Fruit fly (Drosophila melanogaster) ovary, adult (tissue): ENCODE data around the gene bmm.

Experiments used
- CG17801 ChIP-seq: fragments of 200-800 bp; optimal IDR thresholded peaks from 2 replicates; lab custom pipeline; 2019; ENCODE audit warnings: missing biosample characterization, mild to moderate bottlenecking, missing genetic modification characterization, moderate library complexity; ENCODE audit not compliant: partially characterized antibody

bmm gene

DNA sequence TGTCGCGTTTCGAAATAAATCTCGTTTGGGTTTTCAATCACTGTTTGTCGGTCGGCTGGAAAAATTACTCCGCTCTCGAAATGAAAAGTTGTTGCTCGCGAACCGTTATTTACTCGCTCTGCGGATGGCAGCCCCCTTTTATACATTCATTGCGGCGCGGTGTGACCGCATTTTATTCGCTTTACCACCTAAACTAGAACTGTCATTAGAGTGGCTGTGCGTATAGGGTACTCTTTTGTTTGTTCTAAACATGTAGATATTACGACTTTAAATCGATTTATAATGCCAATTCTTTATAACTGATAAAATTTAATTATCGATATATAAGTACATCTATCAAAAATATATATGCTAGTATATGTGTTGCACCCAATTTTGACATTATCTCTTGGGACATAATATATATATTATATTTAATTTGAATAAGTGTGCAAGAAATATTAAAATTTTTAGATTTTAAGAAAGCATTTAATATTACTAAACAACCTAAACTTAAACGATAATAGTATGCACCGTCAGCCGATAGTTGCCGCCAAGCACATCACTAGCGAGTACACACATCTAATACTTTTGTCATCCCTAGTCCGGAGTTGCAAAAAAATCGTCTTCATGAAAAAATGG lies at the start of gene bmm, which contains the start of gene Tdrd3:
bmm (minus strand) TSS at position 183 of the 621 bp plus-strand sequence.
Tdrd3 (plus strand) TSS at position 562 of the 621 bp plus-strand sequence.
- TF ChIP-seq CG17801: peak; percentile 82

DNA sequence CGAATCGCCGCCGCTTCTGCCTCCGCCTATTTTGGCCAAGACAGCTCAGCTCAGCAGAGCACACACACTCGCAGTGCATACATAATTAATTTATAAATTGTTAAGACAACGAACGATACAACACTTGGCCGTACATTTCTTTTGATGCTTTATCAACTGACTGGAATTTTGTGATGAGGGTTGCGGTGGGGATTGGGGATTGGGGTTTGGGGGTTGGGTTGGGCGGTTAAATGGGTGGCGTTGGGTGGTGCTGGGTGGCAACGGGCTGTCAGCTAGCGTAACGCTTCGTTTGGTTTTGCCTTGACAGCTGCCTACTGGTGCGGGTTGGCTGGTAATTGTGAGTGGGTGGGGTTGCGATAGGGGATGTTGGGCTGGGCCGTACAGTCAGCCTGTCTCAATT lies 36.2 kb upstream of the bmm start:
- TF ChIP-seq CG17801: no peak

DNA sequence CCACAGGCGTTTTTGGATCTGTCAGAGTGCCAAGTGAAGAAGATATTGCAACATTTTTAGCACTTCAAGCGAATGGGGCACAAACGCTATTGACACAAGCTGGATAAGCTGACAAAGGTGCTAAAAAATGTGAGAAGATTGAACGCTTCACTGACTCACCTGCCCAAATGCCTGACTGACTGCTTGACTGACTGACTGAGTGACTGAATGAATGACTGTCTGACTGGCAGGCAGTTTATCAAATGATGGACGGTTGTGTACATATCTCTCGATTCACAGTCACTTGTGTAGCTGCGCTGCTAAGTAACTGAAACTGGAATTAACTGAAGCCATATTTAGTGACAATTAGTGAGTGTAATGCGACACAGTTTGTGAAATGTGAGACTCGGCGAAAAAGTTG lies 34.9 kb upstream of the bmm start:
- no peak for TF ChIP-seq CG17801

DNA sequence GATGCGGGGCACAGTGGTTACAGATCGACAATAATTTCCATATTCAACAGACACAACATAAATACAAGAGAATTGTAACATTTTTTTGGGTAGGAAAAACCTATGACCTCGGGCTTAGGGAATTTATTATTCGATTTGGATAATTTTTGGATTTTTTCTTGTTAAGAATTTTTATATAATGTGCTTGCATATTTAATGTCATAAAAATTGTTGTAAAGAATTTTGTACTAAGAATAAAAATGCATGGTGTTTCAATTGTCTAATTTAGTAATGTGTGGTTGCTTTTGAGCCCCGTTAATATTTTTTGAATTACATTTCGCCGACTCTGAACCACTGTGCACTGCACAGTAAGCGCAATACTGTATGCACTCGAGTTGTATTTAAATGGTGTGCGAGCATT lies 30.5 kb upstream of the bmm start:
- TF ChIP-seq CG17801: no peak

DNA sequence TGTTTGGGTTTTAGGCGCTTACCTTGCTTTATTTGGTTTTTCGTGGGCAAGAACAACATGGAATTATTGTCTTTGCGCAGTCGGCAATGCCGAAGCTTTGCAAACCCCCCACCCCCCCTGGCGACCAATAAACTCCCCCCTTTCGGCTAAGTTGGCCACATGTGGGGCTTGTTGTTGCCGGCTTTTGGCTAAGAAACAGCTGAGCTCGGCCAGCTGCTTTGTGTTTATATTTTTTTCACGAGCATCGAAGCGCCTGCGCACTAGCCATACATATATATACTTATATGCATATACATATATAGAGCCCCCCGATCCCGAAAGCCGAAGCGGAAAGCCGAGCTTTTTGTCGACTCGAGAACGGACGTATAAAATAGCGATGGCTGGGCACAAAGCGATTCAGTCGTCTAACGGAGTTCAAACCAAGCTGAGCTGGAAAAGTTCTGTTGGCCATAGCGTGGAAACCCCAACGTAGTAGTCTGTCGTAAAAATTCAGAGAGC lies 18.6 kb upstream of the bmm start, which contains the start of gene CG17839:
CG17839 (plus strand) TSS at position 413 of the 498 bp plus-strand sequence.
- TF ChIP-seq CG17801: no peak

DNA sequence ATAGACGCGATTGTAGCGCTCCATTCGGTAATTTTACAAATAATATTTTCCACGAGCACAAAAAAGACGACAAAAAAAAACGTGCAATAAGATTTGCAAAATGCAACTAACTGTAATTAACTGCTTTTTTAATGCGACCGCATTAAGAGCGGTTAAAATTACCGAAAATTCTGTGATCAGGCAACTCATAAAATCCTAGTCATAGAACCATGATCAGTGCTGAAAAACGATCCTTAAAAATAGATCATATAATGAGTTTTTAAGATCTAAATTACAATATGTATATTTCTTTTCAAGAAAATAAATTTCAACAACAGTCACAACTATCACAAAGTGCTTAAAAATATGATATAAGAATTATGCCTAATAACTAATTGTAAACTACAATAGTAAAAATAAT lies 17.0 kb upstream of the bmm start, which contains the start of gene gnu:
gnu (minus strand) TSS at position 125 of the 400 bp plus-strand sequence.
- no peak for TF ChIP-seq CG17801

DNA sequence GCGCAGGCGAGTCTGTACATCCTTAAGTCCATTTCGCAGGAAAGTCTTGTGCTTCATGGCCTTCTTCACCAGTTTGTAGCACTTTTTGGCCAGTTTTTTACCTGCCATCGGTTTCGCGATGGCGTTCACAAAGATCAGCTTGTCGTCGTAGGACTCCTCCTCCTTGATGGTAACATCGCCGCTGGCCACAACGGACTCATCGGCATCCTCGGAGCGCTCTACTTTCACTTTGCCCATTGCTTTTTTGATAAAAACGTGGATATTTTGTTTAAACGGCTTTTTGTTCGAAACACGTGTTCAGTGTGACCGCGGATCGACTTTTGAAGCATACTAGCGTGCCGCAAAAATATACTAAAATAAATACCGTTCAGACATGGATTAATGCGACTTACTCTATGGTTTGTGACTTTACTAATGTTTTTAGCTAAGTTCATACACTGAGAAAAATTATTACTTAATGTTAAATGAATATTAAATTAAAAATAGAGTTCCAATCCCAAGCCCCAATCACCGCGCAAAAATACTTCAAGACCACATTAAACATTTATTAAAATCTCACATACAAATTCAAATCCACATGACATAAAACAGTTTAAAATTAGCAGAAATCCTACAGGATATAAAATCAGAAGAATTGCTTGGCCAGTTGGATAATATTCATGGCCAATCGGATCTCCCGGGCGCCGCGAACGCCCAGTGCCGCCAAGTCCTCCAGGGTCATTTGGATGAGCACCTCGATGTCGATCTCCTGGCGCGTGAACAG lies 15.8 kb upstream of the bmm start, which contains the start of gene NHP2:
NHP2 (minus strand) TSS at position 315 of the 763 bp plus-strand sequence.
- TF ChIP-seq CG17801: peak; percentile 53

DNA sequence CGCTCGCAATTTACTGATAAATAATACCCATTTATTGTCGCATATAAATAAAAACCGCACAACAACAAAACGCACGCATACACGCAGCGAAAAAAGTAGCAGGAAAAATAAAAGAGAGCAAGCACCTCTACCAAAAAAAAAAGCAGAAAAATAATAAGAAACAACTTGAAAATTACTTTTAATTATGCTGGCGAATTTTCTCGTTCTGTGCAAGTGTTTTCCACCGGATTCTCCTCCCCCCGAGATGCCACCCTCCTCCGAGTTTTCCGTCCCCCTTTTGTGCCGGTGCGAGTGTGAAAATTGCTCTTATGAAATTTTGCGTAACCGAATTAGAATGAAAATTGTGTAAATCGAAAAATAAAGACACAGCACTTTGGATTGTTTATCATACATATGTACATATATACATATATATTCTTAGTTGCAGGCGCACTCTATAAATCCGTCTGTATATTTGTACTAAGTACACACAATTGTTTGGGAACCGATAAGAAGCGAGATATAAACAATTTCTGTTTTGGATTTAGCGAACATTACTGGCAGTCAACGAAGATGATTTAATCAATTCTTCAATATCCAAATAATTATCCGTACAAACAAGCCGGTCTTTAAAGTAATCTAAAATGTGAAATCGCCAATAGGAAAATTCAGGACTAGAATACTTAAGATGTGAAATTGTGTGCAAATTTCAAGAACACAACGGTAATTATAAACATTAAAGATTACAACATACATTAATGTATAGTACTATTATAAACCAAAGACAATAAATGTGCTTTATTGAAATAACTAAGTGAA lies 4.8 kb upstream of the bmm start:
- no peak for TF ChIP-seq CG17801

DNA sequence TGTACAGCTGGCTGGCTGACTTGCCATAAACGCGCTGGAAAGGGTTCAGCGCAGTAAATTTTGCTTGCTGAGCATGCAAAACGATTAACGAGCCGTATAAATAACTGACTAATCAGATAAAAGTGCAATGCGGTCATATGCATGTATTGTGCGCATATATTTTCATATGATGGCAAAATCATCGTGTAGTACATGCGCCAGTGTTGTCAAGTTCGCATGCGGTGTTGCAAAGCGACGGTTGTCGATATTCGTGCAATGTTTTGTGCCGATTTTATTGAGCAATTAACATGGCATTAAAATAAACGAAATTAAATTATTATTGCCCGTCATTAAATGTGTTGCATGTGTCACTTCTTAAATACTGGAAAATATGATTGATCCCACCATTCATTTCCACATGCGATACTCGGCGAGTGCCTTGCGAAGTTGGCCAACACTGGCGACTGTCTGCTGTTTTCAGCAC lies 3.9 kb upstream of the bmm start:
- TF ChIP-seq CG17801: peak; percentile 73

DNA sequence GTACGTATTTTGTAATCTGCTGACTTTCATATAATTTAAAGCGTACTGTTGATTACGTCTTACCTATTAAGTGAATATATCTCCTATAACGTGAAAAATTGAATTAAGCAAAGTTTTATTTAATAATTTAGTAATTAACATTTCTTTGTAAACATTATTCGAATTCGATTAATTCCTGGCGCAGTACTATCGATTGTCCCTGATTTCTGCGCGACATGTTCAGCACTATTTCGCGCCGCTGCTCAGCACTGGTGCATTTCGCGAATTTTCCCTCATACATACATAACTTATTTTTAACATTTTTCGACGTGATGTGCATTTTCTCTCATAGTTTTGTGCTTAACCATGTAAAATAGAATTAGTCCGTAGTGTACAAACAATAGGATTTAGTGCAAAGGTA lies 3.5 kb upstream of the bmm start, which contains the start of gene Helz:
Helz (plus strand) TSS at position 260 of the 400 bp plus-strand sequence.
- TF ChIP-seq CG17801: peak; percentile 2

DNA sequence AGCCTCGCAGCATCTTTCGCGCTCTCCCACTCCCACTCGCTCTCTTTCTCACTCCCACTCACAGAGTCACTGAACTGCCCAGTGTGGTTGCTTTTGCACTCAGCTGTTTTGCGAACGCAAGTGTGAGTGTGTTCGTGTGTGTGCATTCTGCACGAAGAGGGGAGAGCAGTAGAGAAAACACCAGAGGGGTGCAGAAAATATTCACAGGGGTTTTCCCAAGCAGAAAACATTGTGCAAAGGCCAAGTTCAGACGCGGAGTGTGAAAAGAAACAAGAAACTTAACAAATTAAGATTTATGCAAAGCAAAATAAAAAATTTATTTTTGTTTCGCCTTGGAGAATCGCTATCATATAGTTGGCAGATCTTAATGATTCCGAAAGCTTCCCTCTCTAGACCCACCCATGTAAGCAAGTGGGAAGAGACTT lies 708 bp downstream of the bmm start:
- TF ChIP-seq CG17801: peak; percentile 87

DNA sequence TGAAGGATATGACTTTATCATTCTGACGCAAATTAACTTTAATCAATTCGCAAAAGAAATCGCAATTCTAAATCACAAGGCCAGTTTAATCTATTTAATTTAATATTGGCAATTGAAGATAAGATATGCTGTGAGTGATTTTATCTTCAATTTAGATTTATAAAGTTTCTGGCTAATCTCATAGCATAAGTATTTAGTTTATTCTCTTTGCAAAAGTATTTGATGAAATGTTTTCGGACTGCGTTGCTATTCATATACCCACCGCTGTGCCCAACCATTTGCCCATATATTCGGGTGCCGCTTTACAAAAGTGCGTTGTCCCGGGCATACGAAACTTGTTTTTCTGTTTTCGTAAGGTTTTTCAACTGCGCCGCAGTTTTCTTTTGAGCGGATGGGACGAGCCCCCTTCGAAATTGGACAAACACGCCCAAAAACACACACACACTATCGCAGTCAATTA lies 1.2 kb downstream of the bmm start:
- TF ChIP-seq CG17801: peak; percentile 5

DNA sequence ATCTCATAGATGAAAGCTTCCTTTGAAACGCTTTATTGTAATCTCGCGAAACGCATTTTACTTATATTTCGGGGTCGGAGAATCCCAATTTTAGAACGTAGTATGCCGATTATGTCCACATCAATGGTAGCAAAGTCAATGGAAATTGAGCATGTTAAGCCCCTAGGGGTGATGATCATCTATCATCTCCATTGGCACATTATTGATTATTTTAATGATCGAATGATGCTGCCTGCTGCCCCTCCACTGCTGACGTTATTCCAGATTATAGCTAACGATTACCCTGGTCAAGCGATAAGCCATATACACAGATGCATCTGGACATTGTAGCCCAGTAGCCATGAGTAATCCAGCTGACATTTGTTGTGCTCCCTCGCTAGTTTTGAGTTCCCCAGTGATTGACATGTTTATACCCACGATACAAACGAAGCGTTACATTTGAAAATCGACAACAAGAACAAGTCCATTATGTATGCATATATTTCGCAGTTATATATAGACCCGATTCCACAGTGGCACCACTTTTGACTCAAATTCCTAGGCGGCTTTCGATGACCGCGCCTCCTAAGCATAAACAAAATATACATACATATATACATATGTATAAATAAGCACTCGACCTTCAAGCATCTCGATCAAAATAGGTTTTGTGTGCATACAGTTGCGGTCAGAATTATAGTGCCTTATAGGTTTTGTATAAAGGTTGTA lies 1.8 kb downstream of the bmm start:
- no peak for TF ChIP-seq CG17801

DNA sequence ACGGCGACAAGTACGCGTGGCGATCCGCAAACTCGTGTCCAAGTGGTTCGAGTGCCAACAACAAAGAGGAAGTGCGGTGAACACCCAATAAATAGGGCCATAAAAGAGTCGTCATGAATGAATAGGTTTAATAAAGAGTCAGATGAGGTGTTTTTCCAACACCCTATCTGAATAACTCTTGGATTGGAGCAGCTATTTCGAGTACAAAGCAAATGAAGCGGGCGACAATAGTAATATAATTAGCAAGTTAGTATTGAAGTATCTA lies 2.9 kb downstream of the bmm start:
- no peak for TF ChIP-seq CG17801

DNA sequence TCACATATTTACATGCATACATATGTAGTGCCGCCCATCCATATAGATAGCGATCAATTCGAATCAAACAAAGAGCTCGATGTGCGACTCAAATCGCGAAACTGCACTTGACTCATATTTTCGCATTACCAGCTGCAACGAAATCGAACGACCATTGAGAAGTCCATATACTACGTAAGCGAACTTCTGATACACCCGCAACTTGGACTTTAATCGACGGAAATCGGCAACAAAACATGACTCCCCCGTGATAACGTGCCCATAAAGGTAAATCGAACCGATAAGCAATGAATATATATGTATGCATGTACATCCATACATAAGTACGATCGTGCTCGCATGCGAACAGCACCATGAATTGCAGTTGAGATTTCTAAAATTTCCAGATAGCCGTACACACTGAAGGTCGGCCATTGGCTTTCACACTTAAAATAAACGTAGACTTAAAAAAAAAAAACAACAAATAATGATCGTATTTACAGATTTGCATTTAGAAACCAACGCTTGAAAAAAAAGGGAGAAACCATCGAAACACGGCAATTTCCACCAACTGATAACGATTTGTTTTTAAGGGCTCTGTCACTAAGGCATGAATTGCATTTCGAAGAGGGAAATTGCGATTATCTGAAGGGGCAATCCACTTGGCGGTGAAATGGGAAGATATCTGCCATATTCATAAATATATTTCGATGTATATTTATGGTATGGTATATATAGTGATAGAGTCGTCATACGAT lies 3.4 kb downstream of the bmm start:
- peak; percentile 32 for TF ChIP-seq CG17801
